Comparison of ENCODE assay signal across 5 fruit fly cellular contexts in genomic region chr2L:20807617-20808509, dm6.
TF ChIP-seq lines count a peak whose summit lies in the region.

No protein-coding gene starts in this region.

- TF ChIP-seq CTCF in whole organism, embryonic (GFP tag; optimal IDR thresholded peaks at IDR 0.05; lab: Kevin White, UChicago): no peak

TF ChIP-seq in whole organism, adult, 20 proteins besides CTCF, POLR2A, EP300 and RAD21:
- TF ChIP-seq pad (GFP tag; optimal IDR thresholded peaks at IDR 0.05; lab: Kevin White, UChicago): peak; percentile 24
- peak; percentile 33 for TF ChIP-seq CG7045 (GFP tag; optimal IDR thresholded peaks at IDR 0.05; lab: Kevin White, UChicago)
- TF ChIP-seq CG33017 (tag; optimal IDR thresholded peaks at IDR 0.05; lab: Kevin White, UChicago): peak; percentile 58
- TF ChIP-seq Clk (GFP tag; optimal IDR thresholded peaks at IDR 0.05; lab: Kevin White, UChicago): no peak
- peak; percentile 13 for TF ChIP-seq CG7101 (tag; optimal IDR thresholded peaks at IDR 0.05; lab: Kevin White, UChicago)

TF ChIP-seq in whole organism, embryonic, 481 proteins besides CTCF, POLR2A, EP300 and RAD21 (continues in another document):
- TF ChIP-seq pnt (GFP tag; optimal IDR thresholded peaks at IDR 0.05; lab: Kevin White, UChicago): no peak
- no peak for TF ChIP-seq CG10274 (GFP tag; optimal IDR thresholded peaks at IDR 0.05; lab: Kevin White, UChicago)
- TF ChIP-seq MBD-R2 (GFP tag; IDR thresholded peaks at IDR 0.05; lab: Robert Waterston, UW): peak; percentile 18; the same call in 1 of the 2 replicates
- TF ChIP-seq tio (GFP tag; optimal IDR thresholded peaks at IDR 0.05; lab: Kevin White, UChicago): no peak
- no peak for TF ChIP-seq fd64A (GFP tag; optimal IDR thresholded peaks at IDR 0.05; lab: Kevin White, UChicago)
- TF ChIP-seq CG6791 (GFP tag; IDR thresholded peaks at IDR 0.05; lab: Robert Waterston, UW; ENCODE audit: partially characterized antibody): no peak
- TF ChIP-seq cwo (GFP tag; optimal IDR thresholded peaks at IDR 0.05; lab: Kevin White, UChicago): peak; percentile 52
- TF ChIP-seq CG2120 (GFP tag; optimal IDR thresholded peaks at IDR 0.05; lab: Kevin White, UChicago): peak; percentile 53
- peak; percentile 36 for TF ChIP-seq CG12219 (GFP tag; optimal IDR thresholded peaks at IDR 0.05; lab: Kevin White, UChicago)
- no peak for TF ChIP-seq insv (GFP tag; optimal IDR thresholded peaks at IDR 0.05; lab: Kevin White, UChicago)
- TF ChIP-seq CG2129 (GFP tag; IDR thresholded peaks at IDR 0.05; lab: Robert Waterston, UW; ENCODE audit: partially characterized antibody): no peak
- peak; percentile 53 for TF ChIP-seq Fer2 (tag; optimal IDR thresholded peaks at IDR 0.05; lab: Kevin White, UChicago)
- TF ChIP-seq CG10321 (GFP tag; IDR thresholded peaks at IDR 0.05; lab: Robert Waterston, UW): 0 out of 2 replicates have a peak, but pooled peaks have one; percentile 3
- peak; percentile 1 for TF ChIP-seq CG8388 (GFP tag; optimal IDR thresholded peaks at IDR 0.05; lab: Kevin White, UChicago)
- TF ChIP-seq CG11504 (tag; optimal IDR thresholded peaks at IDR 0.05; lab: Kevin White, UChicago): peak; percentile 70
- no peak for TF ChIP-seq gcm2 (GFP tag; optimal IDR thresholded peaks at IDR 0.05; lab: Kevin White, UChicago)
- TF ChIP-seq HLH4C (GFP tag; IDR thresholded peaks at IDR 0.05; lab: Robert Waterston, UW; ENCODE audit: partially characterized antibody): no peak
- peak; percentile 16 for TF ChIP-seq exex (tag; optimal IDR thresholded peaks at IDR 0.05; lab: Kevin White, UChicago)
- TF ChIP-seq CG9932 (GFP tag; IDR thresholded peaks at IDR 0.05; lab: Robert Waterston, UW): peak; percentile 13; the same call in 1 of the 2 replicates
- no peak for TF ChIP-seq ken (GFP tag; IDR thresholded peaks at IDR 0.05; lab: Robert Waterston, UW)

TF ChIP-seq in whole organism, prepupa, 60 proteins besides CTCF, POLR2A, EP300 and RAD21 (continues in another document):
- TF ChIP-seq CG11294 (GFP tag; IDR thresholded peaks at IDR 0.05; lab: Robert Waterston, UW): no peak
- TF ChIP-seq fd85E (GFP tag; optimal IDR thresholded peaks at IDR 0.05; lab: Kevin White, UChicago): no peak
- TF ChIP-seq Hr38 (GFP tag; optimal IDR thresholded peaks at IDR 0.05; lab: Kevin White, UChicago): no peak
- no peak for TF ChIP-seq Sox14 (GFP tag; optimal IDR thresholded peaks at IDR 0.05; lab: Kevin White, UChicago)
- no peak for TF ChIP-seq spab (GFP tag; optimal IDR thresholded peaks at IDR 0.05; lab: Kevin White, UChicago)
- no peak for TF ChIP-seq CG6276 (GFP tag; optimal IDR thresholded peaks at IDR 0.05; lab: Kevin White, UChicago)
- peak; percentile 11 for TF ChIP-seq topi (GFP tag; optimal IDR thresholded peaks at IDR 0.05; lab: Kevin White, UChicago)
- peak; percentile 34 for TF ChIP-seq acj6 (GFP tag; optimal IDR thresholded peaks at IDR 0.05; lab: Kevin White, UChicago)
- TF ChIP-seq Sox102F (GFP tag; optimal IDR thresholded peaks at IDR 0.05; lab: Kevin White, UChicago): no peak
- TF ChIP-seq CG7368 (GFP tag; optimal IDR thresholded peaks at IDR 0.05; lab: Kevin White, UChicago): no peak
- peak; percentile 31 for TF ChIP-seq CG3919 (GFP tag; optimal IDR thresholded peaks at IDR 0.05; lab: Kevin White, UChicago)
- TF ChIP-seq achi (GFP tag; optimal IDR thresholded peaks at IDR 0.05; lab: Kevin White, UChicago): peak; percentile 26
- peak; percentile 15 for TF ChIP-seq CG10631 (GFP tag; optimal IDR thresholded peaks at IDR 0.05; lab: Kevin White, UChicago)
- TF ChIP-seq CG10669 (GFP tag; optimal IDR thresholded peaks at IDR 0.05; lab: Kevin White, UChicago): no peak
- TF ChIP-seq CG8632 (GFP tag; optimal IDR thresholded peaks at IDR 0.05; lab: Kevin White, UChicago): peak; percentile 40
- peak; percentile 69 for TF ChIP-seq CG15336 (GFP tag; IDR thresholded peaks at IDR 0.05; lab: Robert Waterston, UW)
- no peak for TF ChIP-seq CG8319 (GFP tag; optimal IDR thresholded peaks at IDR 0.05; lab: Kevin White, UChicago)
- no peak for TF ChIP-seq Eip75B (GFP tag; optimal IDR thresholded peaks at IDR 0.05; lab: Kevin White, UChicago)
- TF ChIP-seq Ets96B (tag; optimal IDR thresholded peaks at IDR 0.05; lab: Kevin White, UChicago): peak; percentile 44
- peak; percentile 24 for TF ChIP-seq dsx (GFP tag; optimal IDR thresholded peaks at IDR 0.05; lab: Kevin White, UChicago; ENCODE audit: poor library complexity, severe bottlenecking)
- TF ChIP-seq eg (GFP tag; IDR thresholded peaks at IDR 0.05; lab: Robert Waterston, UW): peak; percentile 53; the same call in 2 of the 3 replicates
- no peak for TF ChIP-seq CG16779 (tag; optimal IDR thresholded peaks at IDR 0.05; lab: Kevin White, UChicago)
- TF ChIP-seq Ets21C (GFP tag; optimal IDR thresholded peaks at IDR 0.05; lab: Kevin White, UChicago): no peak

TF ChIP-seq in whole organism, pupa, 21 proteins besides CTCF, POLR2A, EP300 and RAD21:
- TF ChIP-seq CG8301 (tag; optimal IDR thresholded peaks at IDR 0.05; lab: Kevin White, UChicago) (no peak), rn (GFP tag; IDR thresholded peaks at IDR 0.05; lab: Robert Waterston, UW) (no peak), fd96Ca (GFP tag; IDR thresholded peaks at IDR 0.05; lab: Robert Waterston, UW) (no peak), gl (tag; optimal IDR thresholded peaks at IDR 0.05; lab: Kevin White, UChicago) (no peak), Pif1A (GFP tag; optimal IDR thresholded peaks at IDR 0.05; lab: Kevin White, UChicago) (no peak), Pif1B (GFP tag; optimal IDR thresholded peaks at IDR 0.05; lab: Kevin White, UChicago) (no peak), CG17806 (tag; optimal IDR thresholded peaks at IDR 0.05; lab: Kevin White, UChicago) (peak; percentile 14), CG8159 (tag; optimal IDR thresholded peaks at IDR 0.05; lab: Kevin White, UChicago) (peak; percentile 63), CG9948 (tag; optimal IDR thresholded peaks at IDR 0.05; lab: Kevin White, UChicago) (peak; percentile 30), CG34367 (tag; optimal IDR thresholded peaks at IDR 0.05; lab: Kevin White, UChicago) (no peak), EcR (GFP tag; optimal IDR thresholded peaks at IDR 0.05; lab: Kevin White, UChicago) (no peak), CG15710 (tag; optimal IDR thresholded peaks at IDR 0.05; lab: Kevin White, UChicago) (peak; percentile 25), CG32121 (GFP tag; IDR thresholded peaks at IDR 0.05; lab: Robert Waterston, UW) (peak; percentile 42), CG12605 (GFP tag; IDR thresholded peaks at IDR 0.05; lab: Robert Waterston, UW) (0 out of 2 replicates have a peak, but pooled peaks have one; percentile 27), CG13204 (GFP tag; optimal IDR thresholded peaks at IDR 0.05; lab: Kevin White, UChicago) (no peak), CG4496 (GFP tag; IDR thresholded peaks at IDR 0.05; lab: Robert Waterston, UW) (0 out of 3 replicates have a peak, but pooled peaks have one; percentile 8), CG10348 (GFP tag; IDR thresholded peaks at IDR 0.05; lab: Robert Waterston, UW) (no peak), CG14655 (GFP tag; optimal IDR thresholded peaks at IDR 0.05; lab: Kevin White, UChicago) (peak; percentile 27), Ets98B (GFP tag; IDR thresholded peaks at IDR 0.05; lab: Robert Waterston, UW) (peak; percentile 10; the same call in 1 of the 2 replicates), Snoo (tag; optimal IDR thresholded peaks at IDR 0.05; lab: Kevin White, UChicago) (peak; percentile 3), D1 (tag; optimal IDR thresholded peaks at IDR 0.05; lab: Kevin White, UChicago) (no peak)

TF ChIP-seq in whole organism, wandering third instar larva, 38 proteins besides CTCF, POLR2A, EP300 and RAD21 (continues in another document):
- TF ChIP-seq Vsx2 (GFP tag; optimal IDR thresholded peaks at IDR 0.05; lab: Kevin White, UChicago; ENCODE audit: partially characterized antibody): no peak
- TF ChIP-seq dl (GFP tag; optimal IDR thresholded peaks at IDR 0.05; lab: Kevin White, UChicago; ENCODE audit: insufficient read depth in 1 of 2, partially characterized antibody in 2 of 2): no peak
- peak; percentile 9 for TF ChIP-seq rgr (GFP tag; optimal IDR thresholded peaks at IDR 0.05; lab: Kevin White, UChicago)
- TF ChIP-seq h (GFP tag; optimal IDR thresholded peaks at IDR 0.05; lab: Kevin White, UChicago): peak; percentile 21
- no peak for TF ChIP-seq sage (GFP tag; optimal IDR thresholded peaks at IDR 0.05; lab: Kevin White, UChicago)
- TF ChIP-seq jim (GFP tag; optimal IDR thresholded peaks at IDR 0.05; lab: Kevin White, UChicago): no peak
- no peak for TF ChIP-seq lola (GFP tag; optimal IDR thresholded peaks at IDR 0.05; lab: Kevin White, UChicago)
- no peak for TF ChIP-seq CrebA (GFP tag; optimal IDR thresholded peaks at IDR 0.05; lab: Kevin White, UChicago; ENCODE audit: borderline replicate concordance)
- peak; percentile 52 for TF ChIP-seq Sp1 (GFP tag; optimal IDR thresholded peaks at IDR 0.05; lab: Kevin White, UChicago)
- no peak for TF ChIP-seq N (GFP tag; optimal IDR thresholded peaks at IDR 0.05; lab: Kevin White, UChicago)
- TF ChIP-seq Abd-B (GFP tag; optimal IDR thresholded peaks at IDR 0.05; lab: Kevin White, UChicago): no peak
- TF ChIP-seq Myc (optimal IDR thresholded peaks at IDR 0.05; lab: Kevin White, UChicago): no peak
- no peak for TF ChIP-seq GATAd (GFP tag; optimal IDR thresholded peaks at IDR 0.05; lab: Kevin White, UChicago)
- TF ChIP-seq CG32264 (GFP tag; optimal IDR thresholded peaks at IDR 0.05; lab: Kevin White, UChicago): no peak
- no peak for TF ChIP-seq CG9705 (GFP tag; optimal IDR thresholded peaks at IDR 0.05; lab: Kevin White, UChicago)
- TF ChIP-seq foxo (GFP tag; optimal IDR thresholded peaks at IDR 0.05; lab: Kevin White, UChicago): peak in 1 of 2 experiments; percentile 21
- TF ChIP-seq Hnf4 (GFP tag; optimal IDR thresholded peaks at IDR 0.05; lab: Kevin White, UChicago): no peak
- no peak for TF ChIP-seq fru (GFP tag; optimal IDR thresholded peaks at IDR 0.05; lab: Kevin White, UChicago)
- no peak for TF ChIP-seq tai (GFP tag; optimal IDR thresholded peaks at IDR 0.05; lab: Kevin White, UChicago)
- no peak for TF ChIP-seq dsf (GFP tag; optimal IDR thresholded peaks at IDR 0.05; lab: Kevin White, UChicago; ENCODE audit: borderline replicate concordance)
- TF ChIP-seq sv (GFP tag; optimal IDR thresholded peaks at IDR 0.05; lab: Kevin White, UChicago): no peak
- no peak for TF ChIP-seq Mio (GFP tag; optimal IDR thresholded peaks at IDR 0.05; lab: Kevin White, UChicago)
- TF ChIP-seq ey (GFP tag; optimal IDR thresholded peaks at IDR 0.05; lab: Kevin White, UChicago): no peak
- TF ChIP-seq Dfd (GFP tag; optimal IDR thresholded peaks at IDR 0.05; lab: Kevin White, UChicago): no peak
- TF ChIP-seq OdsH (GFP tag; optimal IDR thresholded peaks at IDR 0.05; lab: Kevin White, UChicago): peak; percentile 32
- TF ChIP-seq Dif (GFP tag; optimal IDR thresholded peaks at IDR 0.05; lab: Kevin White, UChicago; ENCODE audit: partially characterized antibody): no peak
- TF ChIP-seq pan (optimal IDR thresholded peaks at IDR 0.05; lab: Kevin White, UChicago): no peak
- TF ChIP-seq woc (GFP tag; optimal IDR thresholded peaks at IDR 0.05; lab: Kevin White, UChicago): no peak
- peak; percentile 29 for TF ChIP-seq psq (GFP tag; optimal IDR thresholded peaks at IDR 0.05; lab: Kevin White, UChicago)
- peak; percentile 46 for TF ChIP-seq HLH106 (tag; optimal IDR thresholded peaks at IDR 0.05; lab: Kevin White, UChicago)
